Fruit fly (Drosophila melanogaster): ENCODE data around the gene Alp11.
A peak's percentile ranks its signal among the peaks of the same experiment; 100 is the strongest.

The Alp11 gene

dm6 chrX:15579579-15579978 lies 8.0 kb upstream of the Alp11 start (continued):
- TF ChIP-seq Gsc (GFP tag; IDR thresholded peaks at IDR 0.05): peak; percentile 83
- peak; percentile 97 for TF ChIP-seq slbo (GFP tag; IDR thresholded peaks at IDR 0.05)
- peak; percentile 73 for TF ChIP-seq sim (GFP tag; IDR thresholded peaks at IDR 0.05)
- TF ChIP-seq Eip74EF (GFP tag; optimal IDR thresholded peaks at IDR 0.05): peak in 1 of 2 experiments; percentile 77
- peak; percentile 83 for TF ChIP-seq slp2 (GFP tag; optimal IDR thresholded peaks at IDR 0.05)
- peak; percentile 83 for TF ChIP-seq Max (GFP tag; optimal IDR thresholded peaks at IDR 0.05)
- no peak for TF ChIP-seq CG2129 (GFP tag; IDR thresholded peaks at IDR 0.05; ENCODE audit: partially characterized antibody)
- peak; percentile 91 for TF ChIP-seq CG12219 (GFP tag; optimal IDR thresholded peaks at IDR 0.05)
- TF ChIP-seq Hr3 (GFP tag; optimal IDR thresholded peaks at IDR 0.05): peak; percentile 83
- peak; percentile 90 for TF ChIP-seq CG9609 (GFP tag; optimal IDR thresholded peaks at IDR 0.05)
- TF ChIP-seq gem (tag; optimal IDR thresholded peaks at IDR 0.05): peak; percentile 91
- peak; percentile 91 for TF ChIP-seq CG10209 (GFP tag; optimal IDR thresholded peaks at IDR 0.05)
- TF ChIP-seq klu (GFP tag; IDR thresholded peaks at IDR 0.05): peak; percentile 76
- peak; percentile 89 for TF ChIP-seq CG16815 (GFP tag; optimal IDR thresholded peaks at IDR 0.05)
- no peak for TF ChIP-seq Bgb (GFP tag; IDR thresholded peaks at IDR 0.05; ENCODE audit: partially characterized antibody)
- TF ChIP-seq Dref (GFP tag; IDR thresholded peaks at IDR 0.05): peak; percentile 39; the same call in 1 of the 2 replicates
- peak; percentile 82 for TF ChIP-seq CG1529 (GFP tag; optimal IDR thresholded peaks at IDR 0.05)
- no peak for TF ChIP-seq CG1832 (GFP tag; optimal IDR thresholded peaks at IDR 0.05)
- peak; percentile 75 for TF ChIP-seq Atf3 (GFP tag; optimal IDR thresholded peaks at IDR 0.05)
- peak; percentile 86 for TF ChIP-seq CG8089 (GFP tag; optimal IDR thresholded peaks at IDR 0.05)
- TF ChIP-seq inv (GFP tag; IDR thresholded peaks at IDR 0.05; ENCODE audit: partially characterized antibody): no peak
- TF ChIP-seq CrebB (tag; optimal IDR thresholded peaks at IDR 0.05): peak; percentile 92
- TF ChIP-seq cas (GFP tag; IDR thresholded peaks at IDR 0.05): peak; percentile 89
- TF ChIP-seq dimm (GFP tag; IDR thresholded peaks at IDR 0.05): peak; percentile 75
- peak; percentile 68 for TF ChIP-seq Spps (tag; optimal IDR thresholded peaks at IDR 0.05)
- TF ChIP-seq Kr (GFP tag; optimal IDR thresholded peaks at IDR 0.05): no peak
- peak; percentile 92 for TF ChIP-seq tin (GFP tag; optimal IDR thresholded peaks at IDR 0.05)
- TF ChIP-seq ftz-f1 (GFP tag; optimal IDR thresholded peaks at IDR 0.05): peak; percentile 73
- peak; percentile 94 for TF ChIP-seq her (GFP tag; optimal IDR thresholded peaks at IDR 0.05)
- TF ChIP-seq CG7786 (GFP tag; optimal IDR thresholded peaks at IDR 0.05): peak; percentile 93
- TF ChIP-seq Ptx1 (GFP tag; IDR thresholded peaks at IDR 0.05): peak; percentile 90
- TF ChIP-seq CG30403 (GFP tag; optimal IDR thresholded peaks at IDR 0.05): peak; percentile 88
- peak; percentile 76 for TF ChIP-seq CG18011 (GFP tag; optimal IDR thresholded peaks at IDR 0.05)
- TF ChIP-seq CG12659 (GFP tag; optimal IDR thresholded peaks at IDR 0.05): peak; percentile 91
- no peak for TF ChIP-seq CG6791 (GFP tag; IDR thresholded peaks at IDR 0.05; ENCODE audit: partially characterized antibody)
- peak; percentile 89 for TF ChIP-seq CG9727 (GFP tag; optimal IDR thresholded peaks at IDR 0.05)
- peak; percentile 78 for TF ChIP-seq toy (GFP tag; IDR thresholded peaks at IDR 0.05)
- peak; percentile 89 for TF ChIP-seq CG18619 (GFP tag; optimal IDR thresholded peaks at IDR 0.05)
- peak; percentile 80 for TF ChIP-seq D19A (tag; optimal IDR thresholded peaks at IDR 0.05)
- TF ChIP-seq CG6689 (GFP tag; IDR thresholded peaks at IDR 0.05): peak; percentile 89
- TF ChIP-seq zfh2 (GFP tag; optimal IDR thresholded peaks at IDR 0.05): peak; percentile 96
- peak; percentile 90 for TF ChIP-seq pho (GFP tag; optimal IDR thresholded peaks at IDR 0.05)
- TF ChIP-seq Hey (tag; optimal IDR thresholded peaks at IDR 0.05): no peak
- peak; percentile 91 for TF ChIP-seq CG16863 (GFP tag; optimal IDR thresholded peaks at IDR 0.05)
- TF ChIP-seq chm (GFP tag; IDR thresholded peaks at IDR 0.05): peak; percentile 91
- TF ChIP-seq CG31441 (GFP tag; IDR thresholded peaks at IDR 0.05): peak; percentile 84
- TF ChIP-seq CG8281 (tag; optimal IDR thresholded peaks at IDR 0.05): peak; percentile 70
- TF ChIP-seq ci (GFP tag; IDR thresholded peaks at IDR 0.05): peak; percentile 96
- TF ChIP-seq ac (GFP tag; optimal IDR thresholded peaks at IDR 0.05): peak; percentile 70
- no peak for TF ChIP-seq CG34224 (GFP tag; IDR thresholded peaks at IDR 0.05; ENCODE audit: partially characterized antibody)
- peak; percentile 50; the same call in 1 of the 2 replicates for TF ChIP-seq ro (GFP tag; IDR thresholded peaks at IDR 0.05)

All from whole organism, embryonic.